Worm (Caenorhabditis elegans) whole organism, early embryonic: ENCODE measurements around the gene mdl-1.

Experiments
- B0310.2 ChIP-seq: sonication (generic microtip); optimal IDR thresholded peaks from 2 replicates; lab custom pipeline; 2016; ENCODE audit warnings: mild to moderate bottlenecking, missing genetic modification characterization, missing compliant biosample characterization
- F13C5.2 ChIP-seq: sonication (generic microtip); optimal IDR thresholded peaks from 2 replicates; lab custom pipeline; 2017; ENCODE audit warnings: mild to moderate bottlenecking, missing genetic modification characterization, inconsistent platforms, missing compliant biosample characterization
- aly-1 ChIP-seq: sonication (generic microtip); optimal IDR thresholded peaks from 2 replicates; lab custom pipeline; 2016; ENCODE audit warnings: missing genetic modification characterization, missing compliant biosample characterization
- ama-1 ChIP-seq: fragments of 150-350 bp; optimal IDR thresholded peaks from 2 replicates; lab custom pipeline; 2014
- ceh-13 ChIP-seq: fragments of 200-800 bp; sonication (Bioruptor generic); optimal IDR thresholded peaks from 2 replicates; lab custom pipeline; 2018; ENCODE audit warnings: mild to moderate bottlenecking, missing genetic modification characterization, missing compliant biosample characterization
- ceh-36 ChIP-seq: sonication (generic microtip); optimal IDR thresholded peaks from 2 replicates; lab custom pipeline; 2016; ENCODE audit warnings: missing genetic modification characterization, inconsistent platforms, missing compliant biosample characterization
- ets-7 ChIP-seq: sonication (generic microtip); optimal IDR thresholded peaks from 2 replicates; lab custom pipeline; 2016; ENCODE audit warnings: missing genotype, missing genetic modification characterization, missing compliant biosample characterization
- flt-1 ChIP-seq: fragments of 200-800 bp; sonication (Bioruptor generic); IDR thresholded peaks from 2 replicates; pipeline ENCODE4 v1.3.6; 2022; ENCODE audit warnings: missing genetic modification characterization, missing compliant biosample characterization
- hmbx-1 ChIP-seq: sonication (generic microtip); optimal IDR thresholded peaks from 2 replicates; lab custom pipeline; 2016; ENCODE audit warnings: mild to moderate bottlenecking, missing genetic modification characterization, missing compliant biosample characterization
- hmg-4 ChIP-seq: fragments of 200-800 bp; sonication (Bioruptor generic); optimal IDR thresholded peaks from 2 replicates; lab custom pipeline; 2018; ENCODE audit warnings: mild to moderate bottlenecking, missing genetic modification characterization, missing compliant biosample characterization
- hnd-1 ChIP-seq: sonication (generic microtip); optimal IDR thresholded peaks from 2 replicates; lab custom pipeline; 2016; ENCODE audit warnings: missing genetic modification characterization, missing compliant biosample characterization
- pes-1 ChIP-seq: fragments of 200-800 bp; sonication (Bioruptor generic); IDR thresholded peaks from 2 replicates; pipeline ENCODE4 v1.3.6; 2022; ENCODE audit warnings: missing genetic modification reagents, missing genetic modification characterization, missing compliant biosample characterization
- scrt-1 ChIP-seq: fragments of 200-800 bp; sonication (Bioruptor generic); IDR thresholded peaks from 2 replicates; pipeline ENCODE4 v1.3.6; 2022; ENCODE audit warnings: missing genetic modification characterization, missing compliant biosample characterization
- sea-1 ChIP-seq: fragments of 200-800 bp; sonication (Bioruptor generic); conservative IDR thresholded peaks from 2 replicates; pipeline ENCODE4 v1.3.6; 2022; ENCODE audit warnings: missing genetic modification characterization, missing compliant biosample characterization
- tbx-11 ChIP-seq: fragments of 200-800 bp; sonication (Bioruptor generic); IDR thresholded peaks from 2 replicates; pipeline ENCODE4 v1.3.6; 2022; ENCODE audit warnings: missing genetic modification characterization, missing compliant biosample characterization
- tbx-37 ChIP-seq: fragments of 200-800 bp; sonication (Bioruptor generic); conservative IDR thresholded peaks from 2 replicates; pipeline ENCODE4 v1.3.6; 2022; ENCODE audit warnings: missing genetic modification reagents, missing genetic modification characterization, missing compliant biosample characterization
- tra-4 ChIP-seq: sonication (generic microtip); optimal IDR thresholded peaks from 2 replicates; lab custom pipeline; 2017; ENCODE audit warnings: missing genetic modification characterization, missing compliant biosample characterization

Gene mdl-1

ce11 chrX:6742891-6743290 is 740 bp downstream of the mdl-1 start:
- TF ChIP-seq F13C5.2 (tag; lab: Kevin White, UChicago) (no peak), ceh-36 (tag; lab: Kevin White, UChicago) (no peak), ceh-13 (GFP tag; lab: Kevin White, UChicago) (no peak), tbx-37 (GFP tag; lab: Robert Waterston, UW) (no peak), sea-1 (GFP tag; lab: Robert Waterston, UW) (no peak), ets-7 (tag; lab: Kevin White, UChicago) (no peak), pes-1 (GFP tag; lab: Robert Waterston, UW) (no peak), tra-4 (tag; lab: Kevin White, UChicago) (no peak), ama-1 (lab: Kevin White, UChicago) (no peak), flt-1 (GFP tag; lab: Robert Waterston, UW) (no peak), hmg-4 (no peak), scrt-1 (GFP tag; lab: Robert Waterston, UW) (no peak), hnd-1 (tag; lab: Kevin White, UChicago) (no peak), hmbx-1 (tag; lab: Kevin White, UChicago) (no peak), tbx-11 (GFP tag; lab: Robert Waterston, UW) (no peak), B0310.2 (tag; lab: Kevin White, UChicago) (no peak), aly-1 (tag; lab: Kevin White, UChicago) (no peak)

ce11 chrX:6743344-6743743 is 1.2 kb downstream of the mdl-1 start:
- TF ChIP-seq tra-4 (tag; lab: Kevin White, UChicago) (no peak), hnd-1 (tag; lab: Kevin White, UChicago) (no peak), hmbx-1 (tag; lab: Kevin White, UChicago) (no peak), F13C5.2 (tag; lab: Kevin White, UChicago) (no peak), B0310.2 (tag; lab: Kevin White, UChicago) (no peak), ets-7 (tag; lab: Kevin White, UChicago) (no peak), tbx-11 (GFP tag; lab: Robert Waterston, UW) (no peak), aly-1 (tag; lab: Kevin White, UChicago) (no peak), sea-1 (GFP tag; lab: Robert Waterston, UW) (no peak), ama-1 (lab: Kevin White, UChicago) (no peak), scrt-1 (GFP tag; lab: Robert Waterston, UW) (no peak), hmg-4 (no peak), flt-1 (GFP tag; lab: Robert Waterston, UW) (no peak), pes-1 (GFP tag; lab: Robert Waterston, UW) (no peak), tbx-37 (GFP tag; lab: Robert Waterston, UW) (no peak), ceh-13 (GFP tag; lab: Kevin White, UChicago) (no peak), ceh-36 (tag; lab: Kevin White, UChicago) (no peak)

- TF ChIP-seq hnd-1 (tag; lab: Kevin White, UChicago) = no peak
- TF ChIP-seq tra-4 (tag; lab: Kevin White, UChicago) = no peak
- no peak for TF ChIP-seq tbx-11 (GFP tag; lab: Robert Waterston, UW)
- no peak for TF ChIP-seq aly-1 (tag; lab: Kevin White, UChicago)
- TF ChIP-seq ceh-13 (GFP tag; lab: Kevin White, UChicago) = no peak
- TF ChIP-seq ets-7 (tag; lab: Kevin White, UChicago) = no peak
- no peak for TF ChIP-seq F13C5.2 (tag; lab: Kevin White, UChicago)
- no peak for TF ChIP-seq scrt-1 (GFP tag; lab: Robert Waterston, UW)
- no peak for TF ChIP-seq ama-1 (lab: Kevin White, UChicago)
- no peak for TF ChIP-seq tbx-37 (GFP tag; lab: Robert Waterston, UW)
- TF ChIP-seq flt-1 (GFP tag; lab: Robert Waterston, UW) = no peak
- no peak for TF ChIP-seq hmbx-1 (tag; lab: Kevin White, UChicago)
- TF ChIP-seq sea-1 (GFP tag; lab: Robert Waterston, UW) = no peak
- TF ChIP-seq ceh-36 (tag; lab: Kevin White, UChicago) = no peak
- TF ChIP-seq hmg-4 = no peak
- TF ChIP-seq pes-1 (GFP tag; lab: Robert Waterston, UW) = no peak
- no peak for TF ChIP-seq B0310.2 (tag; lab: Kevin White, UChicago)
These were observed 1.7 kb downstream of the mdl-1 start for ce11 chrX:6743853-6744346.

- TF ChIP-seq aly-1 (tag; lab: Kevin White, UChicago) = no peak
- TF ChIP-seq F13C5.2 (tag; lab: Kevin White, UChicago) = no peak
- TF ChIP-seq B0310.2 (tag; lab: Kevin White, UChicago) = no peak
- no peak for TF ChIP-seq ceh-36 (tag; lab: Kevin White, UChicago)
- no peak for TF ChIP-seq pes-1 (GFP tag; lab: Robert Waterston, UW)
- TF ChIP-seq ama-1 (lab: Kevin White, UChicago) = no peak
- no peak for TF ChIP-seq ets-7 (tag; lab: Kevin White, UChicago)
- TF ChIP-seq ceh-13 (GFP tag; lab: Kevin White, UChicago) = no peak
- no peak for TF ChIP-seq hmbx-1 (tag; lab: Kevin White, UChicago)
- no peak for TF ChIP-seq flt-1 (GFP tag; lab: Robert Waterston, UW)
- TF ChIP-seq tbx-37 (GFP tag; lab: Robert Waterston, UW) = no peak
- no peak for TF ChIP-seq tra-4 (tag; lab: Kevin White, UChicago)
- TF ChIP-seq scrt-1 (GFP tag; lab: Robert Waterston, UW) = no peak
- TF ChIP-seq tbx-11 (GFP tag; lab: Robert Waterston, UW) = no peak
- no peak for TF ChIP-seq sea-1 (GFP tag; lab: Robert Waterston, UW)
- TF ChIP-seq hnd-1 (tag; lab: Kevin White, UChicago) = no peak
- no peak for TF ChIP-seq hmg-4
These were observed 2.4 kb downstream of the mdl-1 start for ce11 chrX:6744537-6744936.

- TF ChIP-seq scrt-1 (GFP tag; lab: Robert Waterston, UW) = no peak
- TF ChIP-seq flt-1 (GFP tag; lab: Robert Waterston, UW) = no peak
- no peak for TF ChIP-seq F13C5.2 (tag; lab: Kevin White, UChicago)
- no peak for TF ChIP-seq tbx-11 (GFP tag; lab: Robert Waterston, UW)
- no peak for TF ChIP-seq ama-1 (lab: Kevin White, UChicago)
- TF ChIP-seq hnd-1 (tag; lab: Kevin White, UChicago) = no peak
- no peak for TF ChIP-seq tbx-37 (GFP tag; lab: Robert Waterston, UW)
- no peak for TF ChIP-seq B0310.2 (tag; lab: Kevin White, UChicago)
- no peak for TF ChIP-seq ceh-13 (GFP tag; lab: Kevin White, UChicago)
- TF ChIP-seq ets-7 (tag; lab: Kevin White, UChicago) = no peak
These were observed 2.8 kb downstream of the mdl-1 start for ce11 chrX:6744978-6745377.

ce11 chrX:6745515-6745914 is 3.4 kb downstream of the mdl-1 start:
- TF ChIP-seq F13C5.2 (tag; lab: Kevin White, UChicago) (no peak), tbx-11 (GFP tag; lab: Robert Waterston, UW) (no peak), flt-1 (GFP tag; lab: Robert Waterston, UW) (no peak), ets-7 (tag; lab: Kevin White, UChicago) (no peak), hmg-4 (no peak), scrt-1 (GFP tag; lab: Robert Waterston, UW) (no peak), ceh-36 (tag; lab: Kevin White, UChicago) (no peak), ceh-13 (GFP tag; lab: Kevin White, UChicago) (no peak), tbx-37 (GFP tag; lab: Robert Waterston, UW) (no peak), hnd-1 (tag; lab: Kevin White, UChicago) (no peak)
